Worm (Caenorhabditis elegans) whole organism, L4 larva: ENCODE measurements around the gene fipr-13.

ENCODE experiments used
- ama-1 ChIP-seq: fragments of 150-350 bp; optimal IDR thresholded peaks from 2 replicates; lab custom pipeline; 2014; ENCODE audit warnings: inconsistent platforms, mixed read lengths
- ceh-32 ChIP-seq: sonication (generic microtip); optimal IDR thresholded peaks from 2 replicates; lab custom pipeline; 2016; ENCODE audit warnings: mild to moderate bottlenecking, missing genetic modification characterization, missing compliant biosample characterization; ENCODE audit not compliant: poor library complexity
- daf-16 ChIP-seq, 3 experiments: sonication (generic microtip); optimal IDR thresholded peaks; 2 replicates each; lab custom pipeline; 2016 to 2017; ENCODE audit warnings: missing genetic modification characterization in 3 of 3, missing genetic modification reagents in 3 of 3, mild to moderate bottlenecking in 2 of 3, missing compliant biosample characterization in 2 of 3, missing biosample characterization in 1 of 3, moderate library complexity in 1 of 3
- mdl-1 ChIP-seq, 2 experiments: fragments of 150-350 bp in 1 of 2; sonication (generic microtip) in 1 of 2; optimal IDR thresholded peaks; 2 replicates each; lab custom pipeline; 2014 to 2017; ENCODE audit warnings: missing biosample characterization in 2 of 2, missing genetic modification characterization in 2 of 2
- mep-1 ChIP-seq: fragments of 150-350 bp; sonication (generic microtip); optimal IDR thresholded peaks from 3 replicates; lab custom pipeline; 2014; ENCODE audit warnings: missing biosample characterization, missing genetic modification characterization
- nhr-111 ChIP-seq: fragments of 200-800 bp; sonication (Bioruptor generic); optimal IDR thresholded peaks from 2 replicates; lab custom pipeline; 2018; ENCODE audit warnings: mild to moderate bottlenecking, missing genetic modification characterization, missing compliant biosample characterization
- nhr-237 ChIP-seq: sonication (generic microtip); optimal IDR thresholded peaks from 2 replicates; lab custom pipeline; 2017; ENCODE audit warnings: missing biosample characterization, missing genetic modification characterization
- nhr-28 ChIP-seq: fragments of 150-350 bp; optimal IDR thresholded peaks from 2 replicates; lab custom pipeline; 2014; ENCODE audit warnings: missing biosample characterization, missing genetic modification characterization
- set-16 ChIP-seq: fragments of 200-800 bp; sonication (Bioruptor generic); IDR thresholded peaks from 2 replicates; pipeline ENCODE4 v1.3.6; 2022; ENCODE audit warnings: missing genetic modification reagents, missing genetic modification characterization, missing compliant biosample characterization
- ztf-11 ChIP-seq: fragments of 150-350 bp; optimal IDR thresholded peaks from 2 replicates; lab custom pipeline; 2014; ENCODE audit warnings: missing biosample characterization, missing genetic modification characterization

DNA sequence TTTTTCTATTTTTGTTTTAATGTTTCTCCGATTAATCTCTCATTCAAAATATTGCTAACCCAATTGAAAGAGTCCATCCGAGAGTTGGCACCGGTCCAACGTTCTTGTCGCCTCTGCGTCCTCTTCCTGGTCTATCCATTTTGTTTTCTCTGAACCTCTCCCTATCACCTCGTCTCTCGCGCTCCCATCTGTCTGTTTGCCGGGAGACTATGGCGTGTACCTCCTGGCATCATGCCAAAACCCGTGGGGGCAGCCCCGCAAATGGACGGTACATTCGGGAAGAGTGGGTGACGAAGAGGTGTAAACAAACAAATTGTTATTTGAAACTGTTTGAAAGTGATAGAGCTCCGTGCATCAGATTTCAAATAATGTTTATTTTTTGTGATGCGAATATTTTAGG is 28.0 kb upstream of the fipr-13 start, which contains the start of gene T06E8.2:
- no peak for TF ChIP-seq nhr-237 (tag; lab: Kevin White, UChicago)
- TF ChIP-seq set-16 (GFP tag; lab: Robert Waterston, UW), result no peak; the same call in 1 of the 2 replicates
- no peak for TF ChIP-seq nhr-111
- no peak for TF ChIP-seq ztf-11
- TF ChIP-seq daf-16 (GFP tag; optimal IDR thresholded peaks at IDR 0.05; lab: Kevin White, UChicago), result peak in 1 of 2 experiments; percentile 43
- peak; percentile 39 for TF ChIP-seq daf-16 (tag; optimal IDR thresholded peaks at IDR 0.05; lab: Kevin White, UChicago)
- peak; percentile 64 for TF ChIP-seq mep-1 (tag; lab: Kevin White, UChicago)
- TF ChIP-seq ceh-32, result no peak
- peak; percentile 47 for TF ChIP-seq nhr-28 (tag; lab: Kevin White, UChicago)
- no peak for TF ChIP-seq ama-1 (lab: Kevin White, UChicago)
- peak in 1 of 2 experiments; percentile 69 for TF ChIP-seq mdl-1 (tag; optimal IDR thresholded peaks at IDR 0.05; lab: Kevin White, UChicago)
